Worm (Caenorhabditis elegans) whole organism, L2 larva: ENCODE measurements around the gene nas-39.
A peak's percentile ranks its signal among the peaks of the same experiment; 100 is the strongest.

Experiments used
- C34F6.9 ChIP-seq: fragments of 150-350 bp; optimal IDR thresholded peaks from 2 replicates; lab custom pipeline; 2014; ENCODE audit warnings: missing biosample characterization, missing genetic modification characterization
- F13H6.1 ChIP-seq: sonication (generic microtip); optimal IDR thresholded peaks from 2 replicates; lab custom pipeline; 2016; ENCODE audit warnings: missing genetic modification characterization, missing compliant biosample characterization
- R02D3.7 ChIP-seq: fragments of 150-350 bp; optimal IDR thresholded peaks from 2 replicates; lab custom pipeline; 2014; ENCODE audit warnings: missing biosample characterization, missing genetic modification characterization
- Y55F3AM.14 ChIP-seq: fragments of 200-800 bp; sonication (Bioruptor generic); optimal IDR thresholded peaks from 2 replicates; lab custom pipeline; 2018; ENCODE audit warnings: mild to moderate bottlenecking, missing genetic modification characterization, missing compliant biosample characterization
- ZK546.5 ChIP-seq: sonication (generic microtip); optimal IDR thresholded peaks from 2 replicates; lab custom pipeline; 2017; ENCODE audit warnings: missing biosample characterization, missing genetic modification characterization
- alr-1 ChIP-seq: fragments of 150-350 bp; optimal IDR thresholded peaks from 2 replicates; lab custom pipeline; 2014; ENCODE audit warnings: missing biosample characterization, missing genetic modification characterization
- aly-2 ChIP-seq: fragments of 150-350 bp; optimal IDR thresholded peaks from 2 replicates; lab custom pipeline; 2014; ENCODE audit warnings: missing biosample characterization, missing genetic modification characterization
- ama-1 ChIP-seq: fragments of 150-350 bp; optimal IDR thresholded peaks from 2 replicates; lab custom pipeline; 2018; ENCODE audit warnings: inconsistent platforms
- blmp-1 ChIP-seq: sonication (generic microtip); optimal IDR thresholded peaks from 2 replicates; lab custom pipeline; 2017; ENCODE audit warnings: missing genetic modification characterization, mild to moderate bottlenecking, missing compliant biosample characterization, antibody characterized with exemption, moderate library complexity; ENCODE audit not compliant: insufficient read depth
- ceh-16 ChIP-seq: fragments of 150-350 bp; optimal IDR thresholded peaks from 2 replicates; lab custom pipeline; 2014; ENCODE audit warnings: missing biosample characterization, missing genetic modification characterization
- crh-2 ChIP-seq: sonication (generic microtip); optimal IDR thresholded peaks from 2 replicates; lab custom pipeline; 2017; ENCODE audit warnings: missing biosample characterization, missing genetic modification characterization
- elt-3 ChIP-seq: sonication (generic microtip); optimal IDR thresholded peaks from 2 replicates; lab custom pipeline; 2017; ENCODE audit warnings: missing biosample characterization, missing genetic modification characterization
- fos-1 ChIP-seq: fragments of 150-350 bp; optimal IDR thresholded peaks from 2 replicates; lab custom pipeline; 2014; ENCODE audit warnings: missing biosample characterization, missing genetic modification characterization
- gmeb-1 ChIP-seq: fragments of 150-350 bp; optimal IDR thresholded peaks from 2 replicates; lab custom pipeline; 2014; ENCODE audit warnings: missing biosample characterization, missing genetic modification characterization
- lin-11 ChIP-seq: fragments of 150-350 bp; sonication (generic microtip); optimal IDR thresholded peaks from 2 replicates; lab custom pipeline; 2014; ENCODE audit warnings: missing biosample characterization, missing genetic modification characterization, inconsistent platforms, mixed read lengths
- lin-13 ChIP-seq: fragments of 150-350 bp; optimal IDR thresholded peaks from 2 replicates; lab custom pipeline; 2014; ENCODE audit warnings: missing biosample characterization, missing genetic modification reagents, missing genetic modification characterization
- lin-39 ChIP-seq: fragments of 150-350 bp; optimal IDR thresholded peaks from 2 replicates; lab custom pipeline; 2014; ENCODE audit warnings: missing biosample characterization, missing genetic modification reagents, missing genetic modification characterization
- lsy-2 ChIP-seq, 2 experiments: fragments of 150-350 bp in 1 of 2; sonication (generic microtip) in 1 of 2; optimal IDR thresholded peaks; 2 replicates each; lab custom pipeline; 2014 to 2017; ENCODE audit warnings: missing biosample characterization in 2 of 2, missing genetic modification characterization in 2 of 2
- mab-5 ChIP-seq: fragments of 150-350 bp; optimal IDR thresholded peaks from 2 replicates; lab custom pipeline; 2014; ENCODE audit warnings: missing biosample characterization, missing genetic modification characterization
- mdl-1 ChIP-seq, 2 experiments: fragments of 150-350 bp in 1 of 2; sonication (generic microtip) in 1 of 2; optimal IDR thresholded peaks; 2 replicates each; lab custom pipeline; 2017; ENCODE audit warnings: missing biosample characterization in 2 of 2, missing genetic modification characterization in 2 of 2
- nhr-11 ChIP-seq: fragments of 150-350 bp; optimal IDR thresholded peaks from 2 replicates; lab custom pipeline; 2014; ENCODE audit warnings: missing biosample characterization, missing genetic modification characterization
- nhr-129 ChIP-seq: fragments of 150-350 bp; optimal IDR thresholded peaks from 2 replicates; lab custom pipeline; 2014; ENCODE audit warnings: missing biosample characterization, missing genetic modification characterization
- nhr-21 ChIP-seq: fragments of 150-350 bp; optimal IDR thresholded peaks from 2 replicates; lab custom pipeline; 2014; ENCODE audit warnings: missing biosample characterization, missing genetic modification characterization
- nhr-23 ChIP-seq: fragments of 150-350 bp; optimal IDR thresholded peaks from 2 replicates; lab custom pipeline; 2014; ENCODE audit warnings: missing biosample characterization, missing genetic modification reagents, missing genetic modification characterization
- nhr-237 ChIP-seq: fragments of 150-350 bp; optimal IDR thresholded peaks from 2 replicates; lab custom pipeline; 2014; ENCODE audit warnings: missing biosample characterization, missing genetic modification characterization
- nhr-25 ChIP-seq: fragments of 150-350 bp; sonication (generic microtip); optimal IDR thresholded peaks from 3 replicates; lab custom pipeline; 2014; ENCODE audit warnings: missing biosample characterization, missing genetic modification characterization
- nhr-6 ChIP-seq: fragments of 150-350 bp; optimal IDR thresholded peaks from 2 replicates; lab custom pipeline; 2014; ENCODE audit warnings: missing biosample characterization, missing genetic modification characterization
- nhr-77 ChIP-seq: fragments of 150-350 bp; optimal IDR thresholded peaks from 2 replicates; lab custom pipeline; 2014; ENCODE audit warnings: missing biosample characterization, missing genetic modification characterization
- peb-1 ChIP-seq: fragments of 150-350 bp; optimal IDR thresholded peaks from 2 replicates; lab custom pipeline; 2014; ENCODE audit warnings: missing biosample characterization, missing genetic modification characterization
- sem-4 ChIP-seq: fragments of 150-350 bp; optimal IDR thresholded peaks from 2 replicates; lab custom pipeline; 2014; ENCODE audit warnings: missing biosample characterization, missing genetic modification reagents, missing genetic modification characterization
- skn-1 ChIP-seq: sonication (generic microtip); optimal IDR thresholded peaks from 2 replicates; lab custom pipeline; 2017; ENCODE audit warnings: missing biosample characterization, missing genetic modification characterization
- sma-3 ChIP-seq: sonication (generic microtip); optimal IDR thresholded peaks from 2 replicates; lab custom pipeline; 2016; ENCODE audit warnings: missing genetic modification reagents, missing genetic modification characterization, missing compliant biosample characterization
- sma-9 ChIP-seq, 2 experiments: fragments of 150-350 bp in 1 of 2; sonication (generic microtip) in 1 of 2; optimal IDR thresholded peaks; 2 replicates each; lab custom pipeline; 2014 to 2016; ENCODE audit warnings: missing genetic modification characterization in 2 of 2, mild to moderate bottlenecking in 1 of 2, missing biosample characterization in 1 of 2, missing compliant biosample characterization in 1 of 2, missing genetic modification reagents in 1 of 2, moderate library complexity in 1 of 2
- snpc-4 ChIP-seq: fragments of 150-350 bp; optimal IDR thresholded peaks from 2 replicates; lab custom pipeline; 2014; ENCODE audit warnings: missing biosample characterization, missing genetic modification characterization
- unc-39 ChIP-seq: fragments of 150-350 bp; optimal IDR thresholded peaks from 2 replicates; lab custom pipeline; 2014; ENCODE audit warnings: missing biosample characterization, missing genetic modification characterization
- unc-55 ChIP-seq: fragments of 150-350 bp; sonication (generic microtip); optimal IDR thresholded peaks from 3 replicates; lab custom pipeline; 2014; ENCODE audit warnings: missing biosample characterization, missing genetic modification reagents, missing genetic modification characterization
- zag-1 ChIP-seq: fragments of 150-350 bp; optimal IDR thresholded peaks from 2 replicates; lab custom pipeline; 2014; ENCODE audit warnings: missing biosample characterization, missing genetic modification characterization
- ztf-11 ChIP-seq: sonication (generic microtip); optimal IDR thresholded peaks from 2 replicates; lab custom pipeline; 2017; ENCODE audit warnings: missing biosample characterization, missing genetic modification characterization
- ztf-4 ChIP-seq: fragments of 150-350 bp; optimal IDR thresholded peaks from 2 replicates; lab custom pipeline; 2014; ENCODE audit warnings: missing biosample characterization, missing genetic modification characterization

The nas-39 gene

ce11 chrX:16443657-16444056 is 13.1 kb upstream of the nas-39 start:
- TF ChIP-seq peb-1 (tag; lab: Kevin White, UChicago) (no peak), lin-13 (GFP tag; lab: Kevin White, UChicago) (no peak)

DNA sequence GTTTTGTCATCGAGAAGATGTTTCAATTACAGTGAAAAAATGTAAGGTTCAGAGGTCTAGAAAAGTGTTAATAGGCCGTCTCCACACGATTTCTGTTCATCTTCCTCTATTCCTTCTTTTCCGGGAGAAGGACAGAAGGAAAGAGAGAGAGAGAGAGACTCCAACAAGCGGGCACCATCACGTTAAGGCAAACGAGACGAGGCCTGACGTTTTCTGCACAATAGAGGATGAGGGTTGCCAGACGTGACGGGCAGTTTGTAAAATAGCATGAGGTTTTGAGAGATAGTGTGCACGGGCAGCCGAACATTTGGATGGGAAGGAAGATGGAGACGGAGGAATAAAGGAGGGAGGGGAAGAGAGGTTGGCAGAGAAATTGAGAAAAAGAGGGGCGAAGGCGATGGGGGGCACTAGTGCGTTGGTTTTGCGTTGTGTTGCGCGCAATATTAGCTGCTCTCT is 10.9 kb upstream of the nas-39 start, which contains the start of gene twf-2:
TSS of gene twf-2 (plus strand) at position 405 of the 456 bp plus-strand sequence.
- TF ChIP-seq ceh-16 (tag; lab: Kevin White, UChicago) (no peak), unc-55 (GFP tag; lab: Kevin White, UChicago) (peak; percentile 85), crh-2 (tag; lab: Kevin White, UChicago) (peak; percentile 78), sma-3 (GFP tag; lab: Kevin White, UChicago) (peak; percentile 63), lin-13 (GFP tag; lab: Kevin White, UChicago) (peak; percentile 52), nhr-6 (tag; lab: Kevin White, UChicago) (peak; percentile 64), nhr-129 (tag; lab: Kevin White, UChicago) (peak; percentile 82), lsy-2 (tag; optimal IDR thresholded peaks at IDR 0.05; lab: Kevin White, UChicago) (peak; percentile 34 to 74), mdl-1 (tag; optimal IDR thresholded peaks at IDR 0.05; lab: Kevin White, UChicago) (peak; percentile 69 to 79), snpc-4 (peak; percentile 71), nhr-21 (peak; percentile 60), gmeb-1 (tag; lab: Kevin White, UChicago) (peak; percentile 60), nhr-77 (tag; lab: Kevin White, UChicago) (no peak), fos-1 (tag; lab: Kevin White, UChicago) (peak; percentile 66), ztf-11 (tag; lab: Kevin White, UChicago) (no peak), blmp-1 (tag; lab: Kevin White, UChicago) (no peak), zag-1 (tag; lab: Kevin White, UChicago) (peak; percentile 50), peb-1 (tag; lab: Kevin White, UChicago) (peak; percentile 27), nhr-25 (tag; lab: Kevin White, UChicago) (peak; percentile 55), F13H6.1 (tag; lab: Kevin White, UChicago) (peak; percentile 91), mab-5 (tag; lab: Kevin White, UChicago) (peak; percentile 69), Y55F3AM.14 (GFP tag; lab: Kevin White, UChicago) (peak; percentile 48), sem-4 (tag; lab: Kevin White, UChicago) (peak; percentile 49), ztf-4 (tag; lab: Kevin White, UChicago) (no peak), nhr-237 (tag; lab: Kevin White, UChicago) (no peak), C34F6.9 (tag; lab: Kevin White, UChicago) (peak; percentile 78), skn-1 (tag; lab: Kevin White, UChicago) (no peak), R02D3.7 (no peak), sma-9 (GFP tag; optimal IDR thresholded peaks at IDR 0.05; lab: Kevin White, UChicago) (peak; percentile 83), sma-9 (tag; optimal IDR thresholded peaks at IDR 0.05; lab: Kevin White, UChicago) (no peak), lin-11 (tag; lab: Kevin White, UChicago) (peak; percentile 50), aly-2 (tag; lab: Kevin White, UChicago) (no peak), ama-1 (lab: Kevin White, UChicago) (no peak), elt-3 (tag; lab: Kevin White, UChicago) (no peak), unc-39 (no peak)

- TF ChIP-seq lin-39 (tag; lab: Kevin White, UChicago): no peak
- TF ChIP-seq Y55F3AM.14 (GFP tag; lab: Kevin White, UChicago): no peak
- TF ChIP-seq nhr-25 (tag; lab: Kevin White, UChicago): no peak
- TF ChIP-seq nhr-11: no peak
- no peak for TF ChIP-seq snpc-4
- no peak for TF ChIP-seq aly-2 (tag; lab: Kevin White, UChicago)
- no peak for TF ChIP-seq C34F6.9 (tag; lab: Kevin White, UChicago)
- TF ChIP-seq gmeb-1 (tag; lab: Kevin White, UChicago): no peak
- TF ChIP-seq sem-4 (tag; lab: Kevin White, UChicago): no peak
- TF ChIP-seq lin-13 (GFP tag; lab: Kevin White, UChicago): no peak
- no peak for TF ChIP-seq nhr-23 (tag; lab: Kevin White, UChicago)
- TF ChIP-seq blmp-1 (tag; lab: Kevin White, UChicago): no peak
- TF ChIP-seq nhr-237 (tag; lab: Kevin White, UChicago): no peak
- no peak for TF ChIP-seq alr-1
- TF ChIP-seq ama-1 (lab: Kevin White, UChicago): no peak
- no peak for TF ChIP-seq ZK546.5 (tag; lab: Kevin White, UChicago)
- no peak for TF ChIP-seq peb-1 (tag; lab: Kevin White, UChicago)
- TF ChIP-seq mab-5 (tag; lab: Kevin White, UChicago): no peak
Observed at ce11 chrX:16447116-16447515, 9.6 kb upstream of the nas-39 start.
